Fruit fly (Drosophila melanogaster): ENCODE measurements around the gene Tmtc1.

The Tmtc1 gene

DNA sequence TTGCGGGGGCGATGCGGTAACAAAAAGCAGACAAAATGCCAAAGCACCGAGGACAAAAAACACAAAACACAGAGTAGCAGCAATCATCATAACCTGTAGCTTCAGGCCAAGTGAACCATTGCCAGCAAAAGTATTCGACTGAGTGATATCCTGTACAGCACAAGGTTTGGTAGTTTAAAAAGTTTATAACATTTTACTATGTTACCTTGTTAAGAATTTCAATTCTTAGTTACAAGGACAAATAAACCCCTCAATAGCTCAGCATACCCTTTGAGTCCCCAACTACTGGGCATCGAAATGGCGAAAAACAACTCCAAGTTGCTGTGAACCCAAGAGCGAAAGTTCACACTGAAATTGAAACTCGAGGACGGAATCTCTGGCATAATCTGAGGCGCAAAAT is 45.6 kb downstream of the Tmtc1 start (continued):
- peak; percentile 48 for TF ChIP-seq CG11504 (tag; optimal IDR thresholded peaks at IDR 0.05)

DNA sequence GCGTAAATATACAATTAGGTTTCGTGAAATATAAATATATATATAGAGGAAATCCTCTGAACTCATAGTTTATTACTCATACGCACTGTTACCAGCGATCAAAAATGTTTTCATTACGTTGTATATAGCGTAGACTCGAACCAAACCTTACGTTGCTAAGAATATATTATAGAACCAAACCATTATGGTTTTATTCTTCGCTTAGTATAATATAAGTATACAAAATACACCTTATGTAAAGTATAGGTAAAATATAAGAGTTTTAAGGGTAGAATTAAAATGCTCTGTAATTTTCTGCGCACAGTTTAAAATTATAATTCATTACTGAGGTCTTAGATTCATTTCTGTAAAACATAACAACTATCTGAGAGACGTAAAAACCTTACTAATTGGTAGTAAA is 46.9 kb downstream of the Tmtc1 start:
- peak; percentile 13 for TF ChIP-seq CoRest (tag; optimal IDR thresholded peaks at IDR 0.05)
- TF ChIP-seq zen2 (GFP tag; IDR thresholded peaks at IDR 0.05; ENCODE audit: partially characterized antibody) = no peak
- no peak for TF ChIP-seq slbo (GFP tag; IDR thresholded peaks at IDR 0.05)
- no peak for TF ChIP-seq CG9876 (GFP tag; optimal IDR thresholded peaks at IDR 0.05)
- no peak for TF ChIP-seq disco-r (GFP tag; optimal IDR thresholded peaks at IDR 0.05)
- no peak for TF ChIP-seq CG12659 (GFP tag; optimal IDR thresholded peaks at IDR 0.05)
- TF ChIP-seq CG10959 (GFP tag; IDR thresholded peaks at IDR 0.05) = no peak
- no peak for TF ChIP-seq CG2120 (GFP tag; optimal IDR thresholded peaks at IDR 0.05)
- TF ChIP-seq CG8765 (GFP tag; IDR thresholded peaks at IDR 0.05) = no peak
- no peak for TF ChIP-seq nerfin-2 (GFP tag; IDR thresholded peaks at IDR 0.05; ENCODE audit: partially characterized antibody)
- no peak for TF ChIP-seq Bdp1 (GFP tag; optimal IDR thresholded peaks at IDR 0.05)
- TF ChIP-seq sima (GFP tag; optimal IDR thresholded peaks at IDR 0.05) = no peak
- no peak for TF ChIP-seq CG6854 (GFP tag; optimal IDR thresholded peaks at IDR 0.05)
- no peak for TF ChIP-seq sqz (GFP tag; optimal IDR thresholded peaks at IDR 0.05)
- TF ChIP-seq CG3838 (GFP tag; optimal IDR thresholded peaks at IDR 0.05) = no peak
- no peak for TF ChIP-seq Gsc (GFP tag; IDR thresholded peaks at IDR 0.05)
- TF ChIP-seq Antp (GFP tag; optimal IDR thresholded peaks at IDR 0.05) = no peak
- TF ChIP-seq Drgx (GFP tag; IDR thresholded peaks at IDR 0.05) = no peak
- TF ChIP-seq CG10979 (tag; optimal IDR thresholded peaks at IDR 0.05) = peak; percentile 26
- TF ChIP-seq Bgb (GFP tag; IDR thresholded peaks at IDR 0.05; ENCODE audit: partially characterized antibody) = peak; percentile 52; the same call in 1 of the 2 replicates
- TF ChIP-seq ken (GFP tag; IDR thresholded peaks at IDR 0.05) = no peak
- no peak for TF ChIP-seq Mes4 (GFP tag; optimal IDR thresholded peaks at IDR 0.05)
- TF ChIP-seq Med (GFP tag) = peak; percentile 1
- TF ChIP-seq zf30C (GFP tag; optimal IDR thresholded peaks at IDR 0.05) = no peak
- no peak for TF ChIP-seq CG34376 (GFP tag; optimal IDR thresholded peaks at IDR 0.05)
- TF ChIP-seq CG10565 (GFP tag; optimal IDR thresholded peaks at IDR 0.05) = no peak
- no peak for TF ChIP-seq ara (GFP tag; IDR thresholded peaks at IDR 0.05)
- TF ChIP-seq CG9727 (GFP tag; optimal IDR thresholded peaks at IDR 0.05) = no peak
- no peak for TF ChIP-seq Hand (GFP tag; optimal IDR thresholded peaks at IDR 0.05)
- TF ChIP-seq E2f1 (GFP tag; IDR thresholded peaks at IDR 0.05) = no peak
- peak; percentile 63 for TF ChIP-seq stwl (tag; optimal IDR thresholded peaks at IDR 0.05)
- no peak for TF ChIP-seq HLH4C (GFP tag; IDR thresholded peaks at IDR 0.05; ENCODE audit: partially characterized antibody)
- no peak for TF ChIP-seq wdn (GFP tag; IDR thresholded peaks at IDR 0.05)
- TF ChIP-seq CG7963 (GFP tag; IDR thresholded peaks at IDR 0.05; ENCODE audit: partially characterized antibody) = no peak
- no peak for TF ChIP-seq CG18476 (GFP tag; optimal IDR thresholded peaks at IDR 0.05)
- TF ChIP-seq Sox100B (GFP tag; optimal IDR thresholded peaks at IDR 0.05) = no peak
- TF ChIP-seq CTCF (GFP tag; optimal IDR thresholded peaks at IDR 0.05) = peak; percentile 79
- TF ChIP-seq CG9437 (GFP tag; optimal IDR thresholded peaks at IDR 0.05) = peak; percentile 99
- TF ChIP-seq zen (tag; optimal IDR thresholded peaks at IDR 0.05) = peak; percentile 6
- no peak for TF ChIP-seq ato (GFP tag; IDR thresholded peaks at IDR 0.05; ENCODE audit: partially characterized antibody)
- TF ChIP-seq twi (tag; optimal IDR thresholded peaks at IDR 0.05) = no peak
- TF ChIP-seq CG18011 (GFP tag; optimal IDR thresholded peaks at IDR 0.05) = no peak
- TF ChIP-seq kah (GFP tag; optimal IDR thresholded peaks at IDR 0.05) = no peak
- TF ChIP-seq trem (tag; optimal IDR thresholded peaks at IDR 0.05) = peak; percentile 6
- TF ChIP-seq CG2202 (tag; optimal IDR thresholded peaks at IDR 0.05) = no peak
- peak; percentile 6 for TF ChIP-seq gem (tag; optimal IDR thresholded peaks at IDR 0.05)
- no peak for TF ChIP-seq luna (GFP tag; optimal IDR thresholded peaks at IDR 0.05)
- TF ChIP-seq pho (GFP tag; optimal IDR thresholded peaks at IDR 0.05) = no peak
- TF ChIP-seq CG11085 (GFP tag; IDR thresholded peaks at IDR 0.05) = no peak
